Worm (Caenorhabditis elegans) whole organism, young adult: ENCODE data around the gene R09E10.6.

ENCODE experiments used
- B0261.1 ChIP-seq: sonication (generic microtip); optimal IDR thresholded peaks from 2 replicates; lab custom pipeline; 2016; ENCODE audit warnings: mild to moderate bottlenecking, missing genetic modification characterization, moderate library complexity, missing compliant biosample characterization
- B0336.3 ChIP-seq: fragments of 200-800 bp; sonication (Bioruptor generic); IDR thresholded peaks from 2 replicates; pipeline ENCODE4 v1.3.6; 2022; ENCODE audit warnings: missing genetic modification characterization, missing compliant biosample characterization
- C17E4.6 ChIP-seq: fragments of 200-800 bp; sonication (Bioruptor generic); IDR thresholded peaks from 2 replicates; pipeline ENCODE4 v1.3.6; 2022; ENCODE audit warnings: missing genetic modification reagents, missing genetic modification characterization, missing compliant biosample characterization
- F10E7.11 ChIP-seq: sonication (generic microtip); optimal IDR thresholded peaks from 2 replicates; lab custom pipeline; 2017; ENCODE audit warnings: mild to moderate bottlenecking, missing genetic modification characterization, moderate library complexity, missing compliant biosample characterization
- F23B12.7 ChIP-seq: sonication (generic microtip); optimal IDR thresholded peaks from 2 replicates; lab custom pipeline; 2017; ENCODE audit warnings: missing genetic modification characterization, mild to moderate bottlenecking, missing compliant biosample characterization, antibody characterized with exemption, moderate library complexity; ENCODE audit not compliant: insufficient read depth
- F33H1.4 ChIP-seq: fragments of 200-800 bp; sonication (Bioruptor generic); IDR thresholded peaks from 2 replicates; pipeline ENCODE4 v1.3.6; 2022; ENCODE audit warnings: missing genetic modification reagents, missing genetic modification characterization, missing compliant biosample characterization
- F37B4.10 ChIP-seq: fragments of 200-800 bp; sonication (Bioruptor generic); IDR thresholded peaks from 2 replicates; pipeline ENCODE4 v1.3.6; 2022; ENCODE audit warnings: missing genetic modification characterization, missing compliant biosample characterization
- F39B2.1 ChIP-seq: fragments of 200-800 bp; sonication (Bioruptor generic); IDR thresholded peaks from 2 replicates; pipeline ENCODE4 v1.3.6; 2022; ENCODE audit warnings: missing genetic modification reagents, missing genetic modification characterization, missing compliant biosample characterization
- F49E8.2 ChIP-seq: sonication (generic microtip); optimal IDR thresholded peaks from 3 replicates; lab custom pipeline; 2017; ENCODE audit warnings: missing genetic modification characterization, mild to moderate bottlenecking, missing compliant biosample characterization, antibody characterized with exemption, moderate library complexity; ENCODE audit not compliant: insufficient read depth
- F52B5.7 ChIP-seq: sonication (generic microtip); optimal IDR thresholded peaks from 2 replicates; lab custom pipeline; 2016; ENCODE audit warnings: mild to moderate bottlenecking, missing genetic modification characterization, missing compliant biosample characterization
- K12H6.12 ChIP-seq: fragments of 200-800 bp; sonication (Bioruptor generic); optimal IDR thresholded peaks from 2 replicates; lab custom pipeline; 2018; ENCODE audit warnings: mild to moderate bottlenecking, missing genetic modification characterization, missing compliant biosample characterization
- Y53F4B.3 ChIP-seq: fragments of 200-800 bp; sonication (Bioruptor generic); IDR thresholded peaks from 2 replicates; pipeline ENCODE4 v1.3.6; 2022; ENCODE audit warnings: missing genetic modification reagents, missing genetic modification characterization, missing compliant biosample characterization
- Y53G8AR.9 ChIP-seq: fragments of 200-800 bp; sonication (Bioruptor generic); conservative IDR thresholded peaks from 2 replicates; pipeline ENCODE4 v1.3.6; 2022; ENCODE audit warnings: missing genetic modification reagents, missing genetic modification characterization, missing compliant biosample characterization
- Y56A3A.18 ChIP-seq: fragments of 200-800 bp; sonication (Bioruptor generic); IDR thresholded peaks from 2 replicates; pipeline ENCODE4 v1.3.6; 2022; ENCODE audit warnings: missing genetic modification reagents, missing genetic modification characterization, missing compliant biosample characterization
- Y79H2A.3 ChIP-seq: fragments of 200-800 bp; sonication (Bioruptor generic); conservative IDR thresholded peaks from 2 replicates; pipeline ENCODE4 v1.3.6; 2022; ENCODE audit warnings: missing genetic modification reagents, missing genetic modification characterization, missing compliant biosample characterization
- Y95B8A.8 ChIP-seq: fragments of 200-800 bp; sonication (Bioruptor generic); IDR thresholded peaks from 2 replicates; pipeline ENCODE4 v1.3.6; 2022; ENCODE audit warnings: missing genetic modification reagents, missing genetic modification characterization, missing compliant biosample characterization
- ama-1 ChIP-seq, 3 experiments: fragments of 150-350 bp in 1 of 3; sonication (generic microtip) in 2 of 3; optimal IDR thresholded peaks; 2 replicates each; lab custom pipeline; 2014 to 2018; ENCODE audit warnings: missing biosample characterization in 2 of 3, missing genetic modification characterization in 2 of 3, missing genetic modification reagents in 2 of 3
- athp-1 ChIP-seq: sonication (generic microtip); optimal IDR thresholded peaks from 2 replicates; lab custom pipeline; 2017; ENCODE audit warnings: mild to moderate bottlenecking, missing genetic modification characterization, missing compliant biosample characterization
- attf-3 ChIP-seq: fragments of 200-800 bp; sonication (Bioruptor generic); conservative IDR thresholded peaks from 2 replicates; pipeline ENCODE4 v1.3.6; 2022; ENCODE audit warnings: missing genetic modification reagents, missing genetic modification characterization, missing compliant biosample characterization
- attf-6 ChIP-seq: fragments of 200-800 bp; sonication (Bioruptor generic); IDR thresholded peaks from 2 replicates; pipeline ENCODE4 v1.3.6; 2022; ENCODE audit warnings: missing genetic modification reagents, missing genetic modification characterization, missing compliant biosample characterization
- ceh-27 ChIP-seq: fragments of 200-800 bp; sonication (Bioruptor generic); optimal IDR thresholded peaks from 2 replicates; lab custom pipeline; 2018; ENCODE audit warnings: mild to moderate bottlenecking, missing genetic modification characterization, moderate library complexity, missing compliant biosample characterization
- ceh-40 ChIP-seq: fragments of 200-800 bp; sonication (Bioruptor generic); IDR thresholded peaks from 2 replicates; pipeline ENCODE4 v1.3.6; 2022; ENCODE audit warnings: missing genetic modification characterization, missing compliant biosample characterization
- ceh-79 ChIP-seq: sonication (generic microtip); optimal IDR thresholded peaks from 2 replicates; lab custom pipeline; 2017; ENCODE audit warnings: mild to moderate bottlenecking, missing genetic modification characterization, missing compliant biosample characterization
- ceh-91 ChIP-seq: fragments of 200-800 bp; sonication (Bioruptor generic); IDR thresholded peaks from 2 replicates; pipeline ENCODE4 v1.3.6; 2022; ENCODE audit warnings: missing genetic modification reagents, missing genetic modification characterization, missing compliant biosample characterization
- die-1 ChIP-seq: sonication (generic microtip); optimal IDR thresholded peaks from 2 replicates; lab custom pipeline; 2016; ENCODE audit warnings: missing genotype, mild to moderate bottlenecking, missing genetic modification characterization, missing compliant biosample characterization
- dox-1 ChIP-seq: fragments of 200-800 bp; sonication (Bioruptor generic); IDR thresholded peaks from 2 replicates; pipeline ENCODE4 v1.3.6; 2022; ENCODE audit warnings: missing genetic modification reagents, missing genetic modification characterization, missing compliant biosample characterization
- efl-1 ChIP-seq: fragments of 150-350 bp; optimal IDR thresholded peaks from 2 replicates; lab custom pipeline; 2014; ENCODE audit warnings: missing biosample characterization, missing genetic modification reagents, missing genetic modification characterization
- egl-44 ChIP-seq: fragments of 200-800 bp; sonication (Bioruptor generic); IDR thresholded peaks from 2 replicates; pipeline ENCODE4 v1.3.6; 2022; ENCODE audit warnings: missing genetic modification reagents, missing genetic modification characterization, missing compliant biosample characterization
- hlh-26 ChIP-seq: fragments of 200-800 bp; sonication (Bioruptor generic); conservative IDR thresholded peaks from 2 replicates; pipeline ENCODE4 v1.3.6; 2022; ENCODE audit warnings: missing genetic modification reagents, missing genetic modification characterization, missing compliant biosample characterization
- hrde-1 ChIP-seq: sonication (generic microtip); optimal IDR thresholded peaks from 2 replicates; lab custom pipeline; 2016; ENCODE audit warnings: missing genetic modification characterization, mild to moderate bottlenecking, missing compliant biosample characterization, moderate library complexity, missing genotype, missing genetic modification reagents, borderline replicate concordance
- hsf-1 ChIP-seq: fragments of 200-800 bp; sonication (Bioruptor generic); IDR thresholded peaks from 2 replicates; pipeline ENCODE4 v1.3.6; 2022; ENCODE audit warnings: missing genetic modification reagents, missing genetic modification characterization, missing compliant biosample characterization
- lin-40 ChIP-seq: sonication (generic microtip); optimal IDR thresholded peaks from 2 replicates; lab custom pipeline; 2016; ENCODE audit warnings: missing genetic modification characterization, mild to moderate bottlenecking, missing compliant biosample characterization, missing genotype, missing genetic modification reagents
- lin-54 ChIP-seq: fragments of 200-800 bp; sonication (Bioruptor generic); optimal IDR thresholded peaks from 2 replicates; lab custom pipeline; 2018; ENCODE audit warnings: mild to moderate bottlenecking, missing genetic modification characterization, missing compliant biosample characterization
- madf-6 ChIP-seq: fragments of 200-800 bp; sonication (Bioruptor generic); IDR thresholded peaks from 2 replicates; pipeline ENCODE4 v1.3.6; 2022; ENCODE audit warnings: missing genetic modification reagents, missing genetic modification characterization, missing compliant biosample characterization
- mel-28 ChIP-seq: sonication (generic microtip); optimal IDR thresholded peaks from 2 replicates; lab custom pipeline; 2016; ENCODE audit warnings: borderline replicate concordance, mild to moderate bottlenecking, missing genetic modification characterization, missing compliant biosample characterization
- nfyb-1 ChIP-seq: fragments of 200-800 bp; sonication (Bioruptor generic); IDR thresholded peaks from 2 replicates; pipeline ENCODE4 v1.3.6; 2022; ENCODE audit warnings: missing genetic modification reagents, missing genetic modification characterization, missing compliant biosample characterization
- nhr-179 ChIP-seq: sonication (generic microtip); optimal IDR thresholded peaks from 2 replicates; lab custom pipeline; 2016; ENCODE audit warnings: mild to moderate bottlenecking, missing genetic modification characterization, missing compliant biosample characterization
- nhr-90 ChIP-seq: sonication (generic microtip); optimal IDR thresholded peaks from 2 replicates; lab custom pipeline; 2016; ENCODE audit warnings: missing genotype, mild to moderate bottlenecking, missing genetic modification characterization, missing compliant biosample characterization
- pbrm-1 ChIP-seq: fragments of 200-800 bp; sonication (Bioruptor generic); IDR thresholded peaks from 2 replicates; pipeline ENCODE4 v1.3.6; 2022; ENCODE audit warnings: missing genetic modification reagents, missing genetic modification characterization, missing compliant biosample characterization
- rcor-1 ChIP-seq: fragments of 200-800 bp; sonication (Bioruptor generic); IDR thresholded peaks from 2 replicates; pipeline ENCODE4 v1.3.6; 2022; ENCODE audit warnings: missing genetic modification reagents, missing genetic modification characterization, missing compliant biosample characterization
- repo-1 ChIP-seq: sonication (generic microtip); optimal IDR thresholded peaks from 2 replicates; lab custom pipeline; 2017; ENCODE audit warnings: mild to moderate bottlenecking, missing genetic modification characterization, missing compliant biosample characterization
- sdz-38 ChIP-seq: sonication (generic microtip); optimal IDR thresholded peaks from 2 replicates; lab custom pipeline; 2016; ENCODE audit warnings: missing genotype, missing genetic modification characterization, missing compliant biosample characterization
- sea-2 ChIP-seq: fragments of 200-800 bp; sonication (Bioruptor generic); IDR thresholded peaks from 2 replicates; pipeline ENCODE4 v1.3.6; 2022; ENCODE audit warnings: missing genetic modification characterization, missing compliant biosample characterization
- tbp1 ChIP-seq: fragments of 200-800 bp; sonication (Bioruptor generic); optimal IDR thresholded peaks from 2 replicates; lab custom pipeline; 2018; ENCODE audit warnings: mild to moderate bottlenecking, missing genetic modification characterization, missing compliant biosample characterization
- tlf-1 ChIP-seq: fragments of 200-800 bp; sonication (Bioruptor generic); optimal IDR thresholded peaks from 2 replicates; lab custom pipeline; 2018; ENCODE audit warnings: mild to moderate bottlenecking, missing genetic modification characterization, missing compliant biosample characterization
- zfh-2 ChIP-seq: fragments of 200-800 bp; sonication (Bioruptor generic); conservative IDR thresholded peaks from 2 replicates; pipeline ENCODE4 v1.3.6; 2022; ENCODE audit warnings: missing genetic modification reagents, missing genetic modification characterization, missing compliant biosample characterization
- zim-3 ChIP-seq: sonication (generic microtip); optimal IDR thresholded peaks from 2 replicates; lab custom pipeline; 2017; ENCODE audit warnings: mild to moderate bottlenecking, missing genetic modification characterization, moderate library complexity, missing compliant biosample characterization
- ztf-18 ChIP-seq: sonication (generic microtip); optimal IDR thresholded peaks from 2 replicates; lab custom pipeline; 2016; ENCODE audit warnings: missing genotype, mild to moderate bottlenecking, missing genetic modification characterization, missing compliant biosample characterization

R09E10.6 gene

ce11 chrIV:10245666-10246210, 48.2 kb downstream of the R09E10.6 start, which contains the start of gene F01G10.10:
F01G10.10 (plus strand) TSS chrIV:10246160.
- TF ChIP-seq lin-40 (tag; lab: Kevin White, UChicago) (peak; percentile 20), Y56A3A.18 (GFP tag; lab: Robert Waterston, UW) (no peak), ama-1 (optimal IDR thresholded peaks at IDR 0.05; lab: Kevin White, UChicago) (peak; percentile 19), ama-1 (GFP tag; optimal IDR thresholded peaks at IDR 0.05; lab: Kevin White, UChicago) (no peak), F10E7.11 (tag; lab: Kevin White, UChicago) (peak; percentile 18), Y53G8AR.9 (GFP tag; lab: Robert Waterston, UW) (peak; percentile 54; the same call in 1 of the 2 replicates), ceh-91 (peak; percentile 69; the same call in 1 of the 2 replicates), F52B5.7 (no peak), tbp1 (GFP tag; lab: Kevin White, UChicago) (peak; percentile 1), nfyb-1 (GFP tag; lab: Robert Waterston, UW) (peak; percentile 10; the same call in 1 of the 2 replicates), egl-44 (GFP tag; lab: Robert Waterston, UW) (no peak), hlh-26 (GFP tag; lab: Robert Waterston, UW) (no peak), Y79H2A.3 (peak; percentile 61; the same call in 1 of the 2 replicates), tlf-1 (GFP tag; lab: Kevin White, UChicago) (peak; percentile 21), nhr-90 (tag; lab: Kevin White, UChicago) (peak; percentile 8), die-1 (tag; lab: Kevin White, UChicago) (peak; percentile 23), ceh-27 (GFP tag; lab: Kevin White, UChicago) (no peak), hrde-1 (tag; lab: Kevin White, UChicago) (peak; percentile 72), Y95B8A.8 (GFP tag; lab: Robert Waterston, UW) (no peak), F23B12.7 (tag; lab: Kevin White, UChicago) (no peak), zim-3 (tag; lab: Kevin White, UChicago) (no peak), ztf-18 (tag; lab: Kevin White, UChicago) (no peak), pbrm-1 (no peak), nhr-179 (tag; lab: Kevin White, UChicago) (no peak), B0336.3 (GFP tag; lab: Robert Waterston, UW) (peak; percentile 86), sea-2 (no peak), madf-6 (GFP tag; lab: Robert Waterston, UW) (peak; percentile 74), sdz-38 (tag; lab: Kevin White, UChicago) (no peak), F39B2.1 (no peak), F33H1.4 (GFP tag; lab: Robert Waterston, UW) (peak; percentile 25; the same call in 1 of the 2 replicates), zfh-2 (GFP tag; lab: Robert Waterston, UW) (no peak), mel-28 (no peak), attf-6 (GFP tag; lab: Robert Waterston, UW) (peak; percentile 48; the same call in 1 of the 2 replicates), rcor-1 (peak; percentile 49), F49E8.2 (tag; lab: Kevin White, UChicago) (peak; percentile 5), ceh-79 (tag; lab: Kevin White, UChicago) (no peak), K12H6.12 (tag; lab: Kevin White, UChicago) (no peak), ceh-40 (GFP tag; lab: Robert Waterston, UW) (0 out of 2 replicates have a peak, but pooled peaks have one; percentile 23), C17E4.6 (GFP tag; lab: Robert Waterston, UW) (peak; percentile 37; the same call in 1 of the 2 replicates), attf-3 (GFP tag; lab: Robert Waterston, UW) (no peak), hsf-1 (GFP tag; lab: Robert Waterston, UW) (0 out of 2 replicates have a peak, but pooled peaks have one; percentile 63), dox-1 (GFP tag; lab: Robert Waterston, UW) (peak; percentile 60), lin-54 (GFP tag; lab: Kevin White, UChicago) (peak; percentile 30), efl-1 (GFP tag; lab: Kevin White, UChicago) (peak; percentile 53), B0261.1 (tag; lab: Kevin White, UChicago) (no peak), Y53F4B.3 (GFP tag; lab: Robert Waterston, UW) (no peak), athp-1 (tag; lab: Kevin White, UChicago) (no peak), F37B4.10 (GFP tag; lab: Robert Waterston, UW) (0 out of 2 replicates have a peak, but pooled peaks have one; percentile 43), repo-1 (tag; lab: Kevin White, UChicago) (no peak)
